Worm (Caenorhabditis elegans) whole organism, L1 larva: ENCODE data around the gene M151.1.
A peak's percentile ranks its signal among the peaks of the same experiment; 100 is the strongest.

Source experiments
- C16A3.4 ChIP-seq: fragments of 150-350 bp; optimal IDR thresholded peaks from 2 replicates; lab custom pipeline; 2014; ENCODE audit warnings: missing biosample characterization, missing genetic modification characterization
- C34B4.2 ChIP-seq: sonication (generic microtip); optimal IDR thresholded peaks from 2 replicates; lab custom pipeline; 2017; ENCODE audit warnings: mild to moderate bottlenecking, missing genetic modification characterization, missing compliant biosample characterization
- F16B12.6 ChIP-seq: fragments of 150-350 bp; optimal IDR thresholded peaks from 2 replicates; lab custom pipeline; 2014; ENCODE audit warnings: missing biosample characterization, missing genetic modification characterization
- Y116A8C.19 ChIP-seq: sonication (generic microtip); optimal IDR thresholded peaks from 2 replicates; lab custom pipeline; 2016; ENCODE audit warnings: missing compliant biosample characterization, missing genetic modification characterization, borderline replicate concordance
- aha-1 ChIP-seq: fragments of 150-350 bp; optimal IDR thresholded peaks from 2 replicates; lab custom pipeline; 2014; ENCODE audit warnings: missing biosample characterization, missing genetic modification characterization
- aly-2 ChIP-seq: fragments of 150-350 bp; optimal IDR thresholded peaks from 2 replicates; lab custom pipeline; 2014; ENCODE audit warnings: missing biosample characterization, missing genetic modification characterization
- ama-1 ChIP-seq: fragments of 150-350 bp; optimal IDR thresholded peaks from 2 replicates; lab custom pipeline; 2014
- ceh-8 ChIP-seq: fragments of 200-800 bp; sonication (Bioruptor generic); optimal IDR thresholded peaks from 2 replicates; lab custom pipeline; 2018; ENCODE audit warnings: mild to moderate bottlenecking, missing genetic modification characterization, moderate library complexity, missing compliant biosample characterization
- ces-1 ChIP-seq: fragments of 150-350 bp; optimal IDR thresholded peaks from 2 replicates; lab custom pipeline; 2014; ENCODE audit warnings: missing biosample characterization, missing genetic modification reagents, missing genetic modification characterization
- dsc-1 ChIP-seq: sonication (generic microtip); optimal IDR thresholded peaks from 2 replicates; lab custom pipeline; 2016; ENCODE audit warnings: mild to moderate bottlenecking, missing genetic modification characterization, missing compliant biosample characterization
- efl-1 ChIP-seq, 4 experiments: fragments of 150-350 bp; optimal IDR thresholded peaks in 3 of 4; peaks in 1 of 4; 1 replicate in 1 of 4; 2 replicates in 3 of 4; lab custom pipeline; 2014; ENCODE audit warnings: missing biosample characterization in 2 of 4, missing genetic modification characterization in 2 of 4, missing genetic modification reagents in 2 of 4
- efl-3 ChIP-seq: fragments of 200-800 bp; sonication (Bioruptor generic); optimal IDR thresholded peaks from 2 replicates; lab custom pipeline; 2018; ENCODE audit warnings: mild to moderate bottlenecking, missing genetic modification characterization, missing compliant biosample characterization
- egl-27 ChIP-seq, 2 experiments: fragments of 150-350 bp in 1 of 2; sonication (generic microtip); optimal IDR thresholded peaks; 3 replicates each; lab custom pipeline; 2017 to 2018; ENCODE audit warnings: missing biosample characterization in 2 of 2, missing genetic modification characterization in 2 of 2, missing genetic modification reagents in 2 of 2
- elt-2 ChIP-seq: sonication (generic microtip); optimal IDR thresholded peaks from 2 replicates; lab custom pipeline; 2016; ENCODE audit warnings: missing genetic modification characterization, mild to moderate bottlenecking, inconsistent platforms, missing compliant biosample characterization, missing genetic modification reagents
- elt-3 ChIP-seq, 6 experiments: fragments of 150-350 bp in 1 of 6; sonication (generic microtip); optimal IDR thresholded peaks; 2 replicates each; lab custom pipeline; 2017 to 2018; ENCODE audit warnings: missing biosample characterization in 6 of 6, missing genetic modification characterization in 6 of 6, inconsistent platforms in 1 of 6
- fkh-4 ChIP-seq: sonication (generic microtip); optimal IDR thresholded peaks from 2 replicates; lab custom pipeline; 2016; ENCODE audit warnings: missing compliant biosample characterization, missing genetic modification characterization, borderline replicate concordance
- fkh-8 ChIP-seq: sonication (generic microtip); optimal IDR thresholded peaks from 2 replicates; lab custom pipeline; 2016; ENCODE audit warnings: mild to moderate bottlenecking, missing genetic modification characterization, missing compliant biosample characterization
- hlh-17 ChIP-seq: fragments of 200-800 bp; sonication (Bioruptor generic); optimal IDR thresholded peaks from 2 replicates; lab custom pipeline; 2018; ENCODE audit warnings: missing genetic modification characterization, mild to moderate bottlenecking, missing compliant biosample characterization, moderate library complexity, borderline replicate concordance
- lin-35 ChIP-seq, 2 experiments: fragments of 150-350 bp; optimal IDR thresholded peaks; 2 replicates each; lab custom pipeline; 2014; ENCODE audit warnings: missing biosample characterization in 2 of 2, missing genetic modification characterization in 2 of 2, missing genetic modification reagents in 2 of 2
- lsy-2 ChIP-seq, 2 experiments: fragments of 150-350 bp; optimal IDR thresholded peaks; 2 replicates each; lab custom pipeline; 2014; ENCODE audit warnings: missing biosample characterization in 2 of 2, missing genetic modification characterization in 2 of 2
- mab-9 ChIP-seq: fragments of 200-800 bp; sonication (Bioruptor generic); IDR thresholded peaks from 2 replicates; pipeline ENCODE4 v1.3.6; 2022; ENCODE audit warnings: missing genetic modification reagents, missing genetic modification characterization, missing compliant biosample characterization
- nhr-19 ChIP-seq: fragments of 200-800 bp; sonication (Bioruptor generic); conservative IDR thresholded peaks from 2 replicates; pipeline ENCODE4 v1.3.6; 2022; ENCODE audit warnings: missing genetic modification characterization, missing compliant biosample characterization
- nhr-20 ChIP-seq: sonication (generic microtip); optimal IDR thresholded peaks from 2 replicates; lab custom pipeline; 2016; ENCODE audit warnings: mild to moderate bottlenecking, missing genetic modification characterization, missing compliant biosample characterization
- nhr-237 ChIP-seq: fragments of 150-350 bp; optimal IDR thresholded peaks from 2 replicates; lab custom pipeline; 2014; ENCODE audit warnings: missing biosample characterization, missing genetic modification characterization
- nhr-71 ChIP-seq: sonication (generic microtip); optimal IDR thresholded peaks from 2 replicates; lab custom pipeline; 2016; ENCODE audit warnings: mild to moderate bottlenecking, missing genetic modification characterization, moderate library complexity, missing compliant biosample characterization
- nhr-84 ChIP-seq: sonication (generic microtip); optimal IDR thresholded peaks from 2 replicates; lab custom pipeline; 2017; ENCODE audit warnings: missing biosample characterization, missing genetic modification characterization
- nhr-90 ChIP-seq: sonication (generic microtip); optimal IDR thresholded peaks from 2 replicates; lab custom pipeline; 2016; ENCODE audit warnings: mild to moderate bottlenecking, missing genetic modification characterization, missing compliant biosample characterization; ENCODE audit not compliant: poor library complexity
- pag-3 ChIP-seq: sonication (generic microtip); optimal IDR thresholded peaks from 2 replicates; lab custom pipeline; 2017; ENCODE audit warnings: missing genetic modification characterization, mild to moderate bottlenecking, missing compliant biosample characterization, antibody characterized with exemption, borderline replicate concordance; ENCODE audit not compliant: insufficient read depth
- pqm-1 ChIP-seq: sonication (generic microtip); optimal IDR thresholded peaks from 3 replicates; lab custom pipeline; 2017; ENCODE audit warnings: missing biosample characterization, missing genetic modification characterization
- skn-1 ChIP-seq: fragments of 150-350 bp; optimal IDR thresholded peaks from 2 replicates; lab custom pipeline; 2014; ENCODE audit warnings: missing biosample characterization, missing genetic modification characterization
- snpc-4 ChIP-seq: fragments of 150-350 bp; optimal IDR thresholded peaks from 2 replicates; lab custom pipeline; 2014; ENCODE audit warnings: missing biosample characterization, missing genetic modification characterization
- snu-23 ChIP-seq: sonication (generic microtip); optimal IDR thresholded peaks from 2 replicates; lab custom pipeline; 2016; ENCODE audit warnings: missing genetic modification characterization, missing compliant biosample characterization
- sox-4 ChIP-seq: sonication (generic microtip); optimal IDR thresholded peaks from 2 replicates; lab custom pipeline; 2016; ENCODE audit warnings: missing genetic modification characterization, missing compliant biosample characterization
- swsn-7 ChIP-seq: sonication (generic microtip); optimal IDR thresholded peaks from 2 replicates; lab custom pipeline; 2016; ENCODE audit warnings: missing genetic modification characterization, missing compliant biosample characterization
- tlp-1 ChIP-seq: fragments of 150-350 bp; optimal IDR thresholded peaks from 2 replicates; lab custom pipeline; 2014; ENCODE audit warnings: missing biosample characterization, missing genetic modification characterization
- unc-130 ChIP-seq: fragments of 150-350 bp; optimal IDR thresholded peaks from 2 replicates; lab custom pipeline; 2017; ENCODE audit warnings: missing biosample characterization, missing genetic modification characterization, inconsistent platforms
- unc-62 ChIP-seq: fragments of 150-350 bp; optimal IDR thresholded peaks from 2 replicates; lab custom pipeline; 2014; ENCODE audit warnings: missing biosample characterization, missing genetic modification reagents, missing genetic modification characterization
- unc-86 ChIP-seq: sonication (generic microtip); optimal IDR thresholded peaks from 2 replicates; lab custom pipeline; 2016; ENCODE audit warnings: missing genetic modification characterization, missing compliant biosample characterization
- unc-98 ChIP-seq: fragments of 200-800 bp; sonication (Bioruptor generic); IDR thresholded peaks from 2 replicates; pipeline ENCODE4 v1.3.6; 2022; ENCODE audit warnings: missing genetic modification characterization, missing compliant biosample characterization
- vab-15 ChIP-seq: sonication (generic microtip); optimal IDR thresholded peaks from 2 replicates; lab custom pipeline; 2017; ENCODE audit warnings: missing genotype, mild to moderate bottlenecking, missing genetic modification characterization, missing compliant biosample characterization
- zip-4 ChIP-seq: fragments of 200-800 bp; sonication (Bioruptor generic); optimal IDR thresholded peaks from 2 replicates; lab custom pipeline; 2018; ENCODE audit warnings: mild to moderate bottlenecking, missing genetic modification characterization, moderate library complexity, missing compliant biosample characterization
- ztf-11 ChIP-seq, 2 experiments: sonication (generic microtip); optimal IDR thresholded peaks; 2 replicates each; lab custom pipeline; 2016 to 2017; ENCODE audit warnings: missing genetic modification characterization in 2 of 2, missing biosample characterization in 1 of 2, missing compliant biosample characterization in 1 of 2
- ztf-4 ChIP-seq: fragments of 150-350 bp; optimal IDR thresholded peaks from 2 replicates; lab custom pipeline; 2014; ENCODE audit warnings: missing biosample characterization, missing genetic modification characterization

M151.1 gene

ce11 chrII:3682770-3683234 is 41.5 kb downstream of the M151.1 start, which contains the start of gene F19B10.1 (continued):
- no peak for TF ChIP-seq Y116A8C.19 (tag; lab: Kevin White, UChicago)
- no peak for TF ChIP-seq fkh-4 (tag; lab: Kevin White, UChicago)
- TF ChIP-seq hlh-17, result no peak
- peak; percentile 88 for TF ChIP-seq nhr-20 (tag; lab: Kevin White, UChicago)
- TF ChIP-seq sox-4 (tag; lab: Kevin White, UChicago), result no peak
- no peak for TF ChIP-seq egl-27 (tag; optimal IDR thresholded peaks at IDR 0.05; lab: Kevin White, UChicago)
- peak; percentile 60 for TF ChIP-seq dsc-1 (tag; lab: Kevin White, UChicago)
- peak; percentile 20 for TF ChIP-seq pag-3 (tag; lab: Kevin White, UChicago)
- no peak for TF ChIP-seq nhr-84
- TF ChIP-seq C34B4.2 (tag; lab: Kevin White, UChicago), result no peak
- peak in 1 of 2 experiments; percentile 2 for TF ChIP-seq ztf-11 (tag; optimal IDR thresholded peaks at IDR 0.05; lab: Kevin White, UChicago)
- peak; percentile 88 to 98 for TF ChIP-seq lin-35 (GFP tag; optimal IDR thresholded peaks at IDR 0.05; lab: Kevin White, UChicago)
- peak; percentile 90 for TF ChIP-seq snu-23
- peak; percentile 68 for TF ChIP-seq snpc-4 (tag; lab: Kevin White, UChicago)
- TF ChIP-seq efl-3, result no peak
- TF ChIP-seq unc-98 (GFP tag; lab: Robert Waterston, UW), result no peak
- 0 out of 2 replicates have a peak, but pooled peaks have one; percentile 23 for TF ChIP-seq mab-9
- peak; percentile 86 to 87 for TF ChIP-seq lsy-2 (tag; optimal IDR thresholded peaks at IDR 0.05; lab: Kevin White, UChicago)
- TF ChIP-seq aha-1 (tag; lab: Kevin White, UChicago), result no peak
- TF ChIP-seq C16A3.4 (tag; lab: Kevin White, UChicago), result peak; percentile 86
- no peak for TF ChIP-seq ces-1 (GFP tag; lab: Kevin White, UChicago)
- TF ChIP-seq unc-130 (tag; lab: Kevin White, UChicago), result peak; percentile 94
- no peak for TF ChIP-seq ceh-8
- no peak for TF ChIP-seq ztf-4
- TF ChIP-seq nhr-19 (GFP tag; lab: Robert Waterston, UW), result peak; percentile 67
- TF ChIP-seq pqm-1 (tag; lab: Kevin White, UChicago), result no peak
- peak; percentile 50 for TF ChIP-seq elt-2
- TF ChIP-seq elt-3 (tag; optimal IDR thresholded peaks at IDR 0.05; lab: Kevin White, UChicago), result peak in 3 of 6 experiments; percentile 62 to 95 (median 85)
- TF ChIP-seq nhr-90 (tag; lab: Kevin White, UChicago), result peak; percentile 82
- TF ChIP-seq F16B12.6 (tag; lab: Kevin White, UChicago), result peak; percentile 97
- no peak for TF ChIP-seq unc-62 (GFP tag; lab: Kevin White, UChicago)

ce11 chrII:3684487-3685067 is 43.3 kb downstream of the M151.1 start:
- no peak for TF ChIP-seq lin-35 (GFP tag; optimal IDR thresholded peaks at IDR 0.05; lab: Kevin White, UChicago)
- no peak for TF ChIP-seq egl-27 (tag; optimal IDR thresholded peaks at IDR 0.05; lab: Kevin White, UChicago)
- TF ChIP-seq efl-1 (optimal IDR thresholded peaks at IDR 0.05; lab: Kevin White, UChicago), result no peak
- peak in 1 of 2 experiments; percentile 78 for TF ChIP-seq efl-1 (GFP tag; optimal IDR thresholded peaks at IDR 0.05 in 1 of 2; lab: Kevin White, UChicago)
- peak; percentile 17 for TF ChIP-seq skn-1
- TF ChIP-seq tlp-1, result no peak
- TF ChIP-seq zip-4 (GFP tag; lab: Kevin White, UChicago), result peak; percentile 47
- no peak for TF ChIP-seq pag-3 (tag; lab: Kevin White, UChicago)
- TF ChIP-seq fkh-8 (tag; lab: Kevin White, UChicago), result no peak
- no peak for TF ChIP-seq nhr-71

- TF ChIP-seq swsn-7 (tag; lab: Kevin White, UChicago) (no peak), aly-2 (no peak), nhr-237 (no peak), Y116A8C.19 (tag; lab: Kevin White, UChicago) (no peak), vab-15 (tag; lab: Kevin White, UChicago) (no peak), unc-86 (no peak), unc-98 (GFP tag; lab: Robert Waterston, UW) (no peak), ama-1 (lab: Kevin White, UChicago) (no peak), pag-3 (tag; lab: Kevin White, UChicago) (no peak)
Observed at ce11 chrII:3688333-3688732, 47.0 kb downstream of the M151.1 start, which contains the start of gene ifas-1. Gene ifas-1 (minus strand): TSS chrII:3688719.
